Fruit fly (Drosophila melanogaster): ENCODE results near the gene CG4390.
A peak's percentile ranks its signal among the peaks of the same experiment; 100 is the strongest.

The CG4390 gene

dm6 chr3R:20035887-20036286 is 23.7 kb downstream of the CG4390 start, which contains the start of gene Regnase-1 (continued):
- TF ChIP-seq Abd-B (GFP tag; optimal IDR thresholded peaks at IDR 0.05) (peak; percentile 16), CG17328 (GFP tag; IDR thresholded peaks at IDR 0.05) (peak; percentile 95), Ravus (GFP tag; IDR thresholded peaks at IDR 0.05) (peak; percentile 35; the same call in 1 of the 2 replicates), fd3F (GFP tag; optimal IDR thresholded peaks at IDR 0.05) (peak; percentile 87), CG14014 (GFP tag; IDR thresholded peaks at IDR 0.05) (peak; percentile 87; the same call in 1 of the 2 replicates), CG31441 (GFP tag; IDR thresholded peaks at IDR 0.05) (peak; percentile 94), CG8944 (GFP tag; optimal IDR thresholded peaks at IDR 0.05) (peak; percentile 60), CG16779 (GFP tag; IDR thresholded peaks at IDR 0.05) (peak; percentile 86), her (GFP tag; optimal IDR thresholded peaks at IDR 0.05) (peak; percentile 91), zfh1 (GFP tag; IDR thresholded peaks at IDR 0.05) (peak; percentile 92), CG3995 (GFP tag; optimal IDR thresholded peaks at IDR 0.05) (peak; percentile 79), sqz (GFP tag; optimal IDR thresholded peaks at IDR 0.05) (peak; percentile 92), hkb (optimal IDR thresholded peaks at IDR 0.05) (no peak), hkb (GFP tag; IDR thresholded peaks at IDR 0.05) (peak; percentile 93), ssp (GFP tag; IDR thresholded peaks at IDR 0.05) (peak; percentile 65), CG5180 (GFP tag; optimal IDR thresholded peaks at IDR 0.05) (peak; percentile 82), corto (GFP tag; optimal IDR thresholded peaks at IDR 0.05) (no peak), CG3838 (GFP tag; optimal IDR thresholded peaks at IDR 0.05) (peak; percentile 82), YL-1 (GFP tag; optimal IDR thresholded peaks at IDR 0.05) (peak; percentile 98), CG18262 (tag; optimal IDR thresholded peaks at IDR 0.05) (peak; percentile 87), CG2116 (GFP tag; optimal IDR thresholded peaks at IDR 0.05) (peak; percentile 96), psq (GFP tag; optimal IDR thresholded peaks at IDR 0.05) (peak; percentile 78), NC2α (GFP tag; optimal IDR thresholded peaks at IDR 0.05) (peak; percentile 86), Doc2 (GFP tag; IDR thresholded peaks at IDR 0.05) (no peak), CG8281 (tag; optimal IDR thresholded peaks at IDR 0.05) (peak; percentile 77), Hey (tag; optimal IDR thresholded peaks at IDR 0.05) (peak; percentile 88), ttk (GFP tag; IDR thresholded peaks at IDR 0.05) (peak; percentile 82), Lim3 (GFP tag; IDR thresholded peaks at IDR 0.05) (no peak), CG11085 (GFP tag; IDR thresholded peaks at IDR 0.05) (peak; percentile 84; the same call in 1 of the 2 replicates), CG17385 (GFP tag; optimal IDR thresholded peaks at IDR 0.05) (peak; percentile 99), Ets65A (GFP tag) (peak; percentile 99), maf-S (GFP tag; optimal IDR thresholded peaks at IDR 0.05) (peak; percentile 84), CG3847 (GFP tag; IDR thresholded peaks at IDR 0.05) (peak; percentile 91), CG13424 (tag; optimal IDR thresholded peaks at IDR 0.05) (peak; percentile 78), CG4617 (GFP tag; optimal IDR thresholded peaks at IDR 0.05; ENCODE audit: borderline replicate concordance) (peak; percentile 93), stc (GFP tag; IDR thresholded peaks at IDR 0.05) (peak; percentile 93), dimm (GFP tag; IDR thresholded peaks at IDR 0.05) (peak; percentile 57; the same call in 1 of the 2 replicates), CG3281 (GFP tag; optimal IDR thresholded peaks at IDR 0.05) (peak; percentile 95), Myb (GFP tag; optimal IDR thresholded peaks at IDR 0.05) (peak; percentile 77), wek (GFP tag; optimal IDR thresholded peaks at IDR 0.05) (peak; percentile 92), hth (optimal IDR thresholded peaks at IDR 0.05) (no peak), CG12155 (GFP tag; optimal IDR thresholded peaks at IDR 0.05) (peak; percentile 75), Usf (GFP tag; optimal IDR thresholded peaks at IDR 0.05) (peak; percentile 68), CG10543 (GFP tag; optimal IDR thresholded peaks at IDR 0.05) (peak; percentile 92), ash1 (GFP tag; optimal IDR thresholded peaks at IDR 0.05) (peak; percentile 94), CG11695 (GFP tag; IDR thresholded peaks at IDR 0.05) (peak; percentile 78), Elba2 (GFP tag; optimal IDR thresholded peaks at IDR 0.05) (peak; percentile 39), CG2678 (tag; optimal IDR thresholded peaks at IDR 0.05) (peak; percentile 82), jumu (GFP tag; optimal IDR thresholded peaks at IDR 0.05) (peak; percentile 51), CG12104 (GFP tag; optimal IDR thresholded peaks at IDR 0.05) (peak; percentile 90), CG2129 (GFP tag; IDR thresholded peaks at IDR 0.05; ENCODE audit: partially characterized antibody) (peak; percentile 88), ERR (GFP tag; optimal IDR thresholded peaks at IDR 0.05) (peak; percentile 76)
